Worm (Caenorhabditis elegans): ENCODE data around the gene Y38A10A.7.

ce11 chrV:6098755-6099155 lies 2.8 kb downstream of the Y38A10A.7 start:
- TF ChIP-seq nhr-77 (tag; optimal IDR thresholded peaks at IDR 0.05) (peak; percentile 44), nhr-76 (tag; optimal IDR thresholded peaks at IDR 0.05) (no peak), zag-1 (tag; optimal IDR thresholded peaks at IDR 0.05) (no peak), aly-2 (tag; optimal IDR thresholded peaks at IDR 0.05) (no peak), elt-3 (tag; optimal IDR thresholded peaks at IDR 0.05) (no peak), ceh-9 (tag; optimal IDR thresholded peaks at IDR 0.05) (no peak), unc-39 (tag; optimal IDR thresholded peaks at IDR 0.05) (no peak), fos-1 (tag; optimal IDR thresholded peaks at IDR 0.05) (peak; percentile 24), ztf-11 (tag; optimal IDR thresholded peaks at IDR 0.05) (no peak), pha-4 (tag; optimal IDR thresholded peaks at IDR 0.05) (peak; percentile 21), tbx-2 (tag; optimal IDR thresholded peaks at IDR 0.05) (no peak), nhr-25 (tag; optimal IDR thresholded peaks at IDR 0.05) (no peak), snpc-4 (tag; optimal IDR thresholded peaks at IDR 0.05) (no peak), unc-62 (GFP tag; optimal IDR thresholded peaks at IDR 0.05) (no peak)

All from whole organism, L3 larva.